Worm (Caenorhabditis elegans): Measurements from ENCODE around the gene fbxa-88.

- TF ChIP-seq ama-1 (optimal IDR thresholded peaks at IDR 0.05): no peak
- TF ChIP-seq ztf-4 (tag; optimal IDR thresholded peaks at IDR 0.05): no peak
- no peak for TF ChIP-seq unc-62 (GFP tag; optimal IDR thresholded peaks at IDR 0.05)
- no peak for TF ChIP-seq mdl-1 (tag; optimal IDR thresholded peaks at IDR 0.05)
- TF ChIP-seq ZK546.5 (tag; optimal IDR thresholded peaks at IDR 0.05): no peak
- no peak for TF ChIP-seq nhr-237 (tag; optimal IDR thresholded peaks at IDR 0.05)
- TF ChIP-seq snpc-4 (tag; optimal IDR thresholded peaks at IDR 0.05): no peak
- TF ChIP-seq sem-4 (tag; optimal IDR thresholded peaks at IDR 0.05): no peak
- TF ChIP-seq lin-13 (GFP tag; optimal IDR thresholded peaks at IDR 0.05): no peak
- TF ChIP-seq egl-27 (tag; optimal IDR thresholded peaks at IDR 0.05): no peak
- TF ChIP-seq elt-1 (tag; optimal IDR thresholded peaks at IDR 0.05): no peak
- no peak for TF ChIP-seq Y55F3AM.14 (GFP tag; optimal IDR thresholded peaks at IDR 0.05)
- no peak for TF ChIP-seq nhr-10 (tag; optimal IDR thresholded peaks at IDR 0.05)
These were observed 15.5 kb downstream of the fbxa-88 start, which contains the start of gene fbxa-143 for ce11 chrV:16127401-16127800.
